Worm (Caenorhabditis elegans) whole organism, late embryonic: ENCODE data around the gene C43H6.6.

Source experiments
- fkh-10 ChIP-seq: fragments of 150-350 bp; optimal IDR thresholded peaks from 2 replicates; lab custom pipeline; 2014; ENCODE audit warnings: missing biosample characterization, missing genetic modification reagents, missing genetic modification characterization
- hlh-13 ChIP-seq: fragments of 200-800 bp; sonication (Bioruptor generic); optimal IDR thresholded peaks from 2 replicates; lab custom pipeline; 2018; ENCODE audit warnings: mild to moderate bottlenecking, missing genetic modification characterization, missing compliant biosample characterization
- madf-2 ChIP-seq: sonication (generic microtip); optimal IDR thresholded peaks from 2 replicates; lab custom pipeline; 2017; ENCODE audit warnings: missing genetic modification characterization, missing compliant biosample characterization
- odd-2 ChIP-seq: sonication (generic microtip); optimal IDR thresholded peaks from 2 replicates; lab custom pipeline; 2017; ENCODE audit warnings: antibody characterized with exemption, mild to moderate bottlenecking, missing genetic modification characterization, missing compliant biosample characterization
- tbx-2 ChIP-seq: sonication (generic microtip); optimal IDR thresholded peaks from 2 replicates; lab custom pipeline; 2016; ENCODE audit warnings: missing genetic modification characterization, missing compliant biosample characterization
- ztf-16 ChIP-seq: sonication (generic microtip); optimal IDR thresholded peaks from 2 replicates; lab custom pipeline; 2017; ENCODE audit warnings: missing genetic modification characterization, missing compliant biosample characterization

DNA sequence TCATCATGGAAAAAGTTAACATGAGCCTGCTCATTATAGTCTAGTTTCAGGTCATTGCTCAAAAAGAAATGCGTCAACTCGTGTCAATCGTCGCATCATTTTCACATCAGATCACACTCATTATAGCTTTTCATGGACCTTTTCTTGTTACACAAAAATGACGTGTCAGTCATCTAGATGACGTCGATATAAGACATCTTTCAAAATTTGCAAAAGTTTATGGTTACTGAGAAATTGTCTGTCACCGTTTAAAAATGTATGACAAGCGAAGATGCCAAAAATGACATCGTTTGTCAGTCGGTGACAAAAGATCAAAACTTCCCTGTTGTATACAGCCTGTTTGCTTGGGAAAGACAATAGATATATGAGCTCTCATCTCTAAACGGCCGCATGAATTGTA lies 46.1 kb downstream of the C43H6.6 start:
- no peak for TF ChIP-seq odd-2 (tag; lab: Kevin White, UChicago)
- no peak for TF ChIP-seq fkh-10 (GFP tag; lab: Kevin White, UChicago)
- TF ChIP-seq hlh-13 (GFP tag; lab: Kevin White, UChicago), result no peak
- no peak for TF ChIP-seq tbx-2 (tag; lab: Kevin White, UChicago)
- TF ChIP-seq madf-2 (tag; lab: Kevin White, UChicago), result no peak
- no peak for TF ChIP-seq ztf-16
